Worm (Caenorhabditis elegans) whole organism, midembryonic: Measurements from ENCODE around the gene str-252.

Source experiments
- T22C8.4 ChIP-seq: fragments of 200-800 bp; sonication (Bioruptor generic); IDR thresholded peaks from 2 replicates; pipeline ENCODE4 v1.3.6; 2022; ENCODE audit warnings: missing genetic modification characterization, missing compliant biosample characterization
- cog-1 ChIP-seq: sonication (generic microtip); optimal IDR thresholded peaks from 2 replicates; lab custom pipeline; 2016; ENCODE audit warnings: missing genetic modification characterization, missing compliant biosample characterization
- flt-1 ChIP-seq: fragments of 200-800 bp; sonication (Bioruptor generic); IDR thresholded peaks from 2 replicates; pipeline ENCODE4 v1.3.6; 2022; ENCODE audit warnings: missing genetic modification characterization, missing compliant biosample characterization
- klf-2 ChIP-seq: fragments of 200-800 bp; sonication (Bioruptor generic); conservative IDR thresholded peaks from 2 replicates; pipeline ENCODE4 v1.3.6; 2022; ENCODE audit warnings: missing genetic modification reagents, missing genetic modification characterization, missing compliant biosample characterization
- med-1 ChIP-seq: sonication (generic microtip); optimal IDR thresholded peaks from 2 replicates; lab custom pipeline; 2017; ENCODE audit warnings: missing genetic modification characterization, mild to moderate bottlenecking, missing compliant biosample characterization, antibody characterized with exemption, missing genetic modification reagents; ENCODE audit not compliant: insufficient read depth
- ref-1 ChIP-seq: fragments of 200-800 bp; sonication (Bioruptor generic); conservative IDR thresholded peaks from 2 replicates; pipeline ENCODE4 v1.3.6; 2022; ENCODE audit warnings: missing genetic modification reagents, missing genetic modification characterization, missing compliant biosample characterization
- tab-1 ChIP-seq: fragments of 200-800 bp; sonication (Bioruptor generic); IDR thresholded peaks from 2 replicates; pipeline ENCODE4 v1.3.6; 2022; ENCODE audit warnings: missing genetic modification characterization, missing compliant biosample characterization
- ztf-23 ChIP-seq: fragments of 200-800 bp; sonication (Bioruptor generic); IDR thresholded peaks from 2 replicates; pipeline ENCODE4 v1.3.6; 2022; ENCODE audit warnings: missing genetic modification reagents, missing genetic modification characterization, missing compliant biosample characterization
- ztf-29 ChIP-seq: fragments of 200-800 bp; sonication (Bioruptor generic); IDR thresholded peaks from 2 replicates; pipeline ENCODE4 v1.3.6; 2022; ENCODE audit warnings: missing genetic modification reagents, missing genetic modification characterization, missing compliant biosample characterization

The str-252 gene

ce11 chrV:13929503-13929902, 13.2 kb downstream of the str-252 start, which contains the start of gene srxa-13:
srxa-13 (plus strand) TSS chrV:13929803.
- TF ChIP-seq ref-1 (no peak), cog-1 (tag; lab: Kevin White, UChicago) (no peak), tab-1 (no peak), med-1 (GFP tag; lab: Kevin White, UChicago) (no peak), ztf-23 (GFP tag; lab: Robert Waterston, UW) (no peak), T22C8.4 (no peak), flt-1 (GFP tag; lab: Robert Waterston, UW) (no peak), ztf-29 (GFP tag; lab: Robert Waterston, UW) (no peak), klf-2 (no peak)

ce11 chrV:13931225-13931624, 14.9 kb downstream of the str-252 start, which contains the start of gene C06B3.16:
C06B3.16 (plus strand) TSS chrV:13931525.
- TF ChIP-seq klf-2 (no peak), flt-1 (GFP tag; lab: Robert Waterston, UW) (no peak), med-1 (GFP tag; lab: Kevin White, UChicago) (no peak), T22C8.4 (no peak), ztf-23 (GFP tag; lab: Robert Waterston, UW) (no peak), tab-1 (no peak), ref-1 (no peak), ztf-29 (GFP tag; lab: Robert Waterston, UW) (no peak), cog-1 (tag; lab: Kevin White, UChicago) (no peak)

ce11 chrV:13931952-13932351, 15.7 kb downstream of the str-252 start:
- TF ChIP-seq ztf-29 (GFP tag; lab: Robert Waterston, UW) (no peak), klf-2 (no peak), cog-1 (tag; lab: Kevin White, UChicago) (no peak), ztf-23 (GFP tag; lab: Robert Waterston, UW) (no peak), med-1 (GFP tag; lab: Kevin White, UChicago) (no peak), flt-1 (GFP tag; lab: Robert Waterston, UW) (no peak), tab-1 (no peak)

- TF ChIP-seq ref-1: no peak
- no peak for TF ChIP-seq flt-1 (GFP tag; lab: Robert Waterston, UW)
- TF ChIP-seq klf-2: no peak
- no peak for TF ChIP-seq med-1 (GFP tag; lab: Kevin White, UChicago)
- no peak for TF ChIP-seq ztf-23 (GFP tag; lab: Robert Waterston, UW)
- no peak for TF ChIP-seq cog-1 (tag; lab: Kevin White, UChicago)
Measured at ce11 chrV:13934545-13934944, 18.2 kb downstream of the str-252 start, which contains the start of gene R10D12.1. R10D12.1 (minus strand) TSS chrV:13934645.

- TF ChIP-seq klf-2 (no peak), cog-1 (tag; lab: Kevin White, UChicago) (no peak), ref-1 (no peak), tab-1 (no peak), ztf-23 (GFP tag; lab: Robert Waterston, UW) (no peak), ztf-29 (GFP tag; lab: Robert Waterston, UW) (no peak), med-1 (GFP tag; lab: Kevin White, UChicago) (no peak), T22C8.4 (no peak), flt-1 (GFP tag; lab: Robert Waterston, UW) (no peak)
Measured at ce11 chrV:13935423-13935822, 19.1 kb downstream of the str-252 start.

- no peak for TF ChIP-seq ztf-29 (GFP tag; lab: Robert Waterston, UW)
- no peak for TF ChIP-seq flt-1 (GFP tag; lab: Robert Waterston, UW)
- TF ChIP-seq tab-1: no peak
- TF ChIP-seq ztf-23 (GFP tag; lab: Robert Waterston, UW): no peak
- TF ChIP-seq klf-2: no peak
- TF ChIP-seq ref-1: no peak
- no peak for TF ChIP-seq T22C8.4
- TF ChIP-seq cog-1 (tag; lab: Kevin White, UChicago): no peak
Measured at ce11 chrV:13936052-13936451, 19.8 kb downstream of the str-252 start.

ce11 chrV:13936850-13937249, 20.6 kb downstream of the str-252 start, which contains the start of gene srw-145:
srw-145 (plus strand) TSS chrV:13937150.
- TF ChIP-seq ref-1 (no peak), tab-1 (no peak), T22C8.4 (no peak)

- TF ChIP-seq med-1 (GFP tag; lab: Kevin White, UChicago) (no peak), flt-1 (GFP tag; lab: Robert Waterston, UW) (no peak), ref-1 (no peak), ztf-23 (GFP tag; lab: Robert Waterston, UW) (no peak), T22C8.4 (no peak), cog-1 (tag; lab: Kevin White, UChicago) (no peak), klf-2 (no peak), tab-1 (no peak), ztf-29 (GFP tag; lab: Robert Waterston, UW) (no peak)
Measured at ce11 chrV:13942082-13942481, 25.8 kb downstream of the str-252 start, which contains the start of gene dpr-1. dpr-1 (minus strand) TSS chrV:13942182.

- TF ChIP-seq ztf-29 (GFP tag; lab: Robert Waterston, UW) (no peak), flt-1 (GFP tag; lab: Robert Waterston, UW) (no peak), ref-1 (no peak), cog-1 (tag; lab: Kevin White, UChicago) (no peak), tab-1 (no peak), klf-2 (no peak), med-1 (GFP tag; lab: Kevin White, UChicago) (no peak), ztf-23 (GFP tag; lab: Robert Waterston, UW) (no peak), T22C8.4 (no peak)
Measured at ce11 chrV:13946385-13947019, 30.2 kb downstream of the str-252 start, which contains the start of the genes srx-10 and clec-226. srx-10 (minus strand) TSS chrV:13946485. clec-226 (plus strand) TSS chrV:13946969.

ce11 chrV:13949010-13949409, 32.7 kb downstream of the str-252 start, which contains the start of gene R10D12.6:
R10D12.6 (plus strand) TSS chrV:13949310.
- TF ChIP-seq cog-1 (tag; lab: Kevin White, UChicago) (no peak), ref-1 (no peak), ztf-29 (GFP tag; lab: Robert Waterston, UW) (no peak), ztf-23 (GFP tag; lab: Robert Waterston, UW) (no peak), T22C8.4 (no peak), tab-1 (no peak)
